Worm (Caenorhabditis elegans): ENCODE data around the gene lgc-6.

- TF ChIP-seq egl-27 (tag; optimal IDR thresholded peaks at IDR 0.05) (peak; percentile 7), R02D3.7 (tag; optimal IDR thresholded peaks at IDR 0.05) (peak; percentile 79), zag-1 (tag; optimal IDR thresholded peaks at IDR 0.05) (no peak), nhr-28 (tag; optimal IDR thresholded peaks at IDR 0.05) (no peak), nhr-43 (tag; optimal IDR thresholded peaks at IDR 0.05; ENCODE audit: poor library complexity, severe bottlenecking) (peak; percentile 81), fkh-10 (GFP tag; optimal IDR thresholded peaks at IDR 0.05) (no peak), elt-2 (tag; optimal IDR thresholded peaks at IDR 0.05) (peak; percentile 66), unc-39 (tag; optimal IDR thresholded peaks at IDR 0.05) (no peak), mdl-1 (tag; optimal IDR thresholded peaks at IDR 0.05) (no peak), ztf-11 (tag; optimal IDR thresholded peaks at IDR 0.05) (no peak), fos-1 (tag; optimal IDR thresholded peaks at IDR 0.05) (no peak)
These were observed 35.6 kb downstream of the lgc-6 start for ce11 chrIV:8375381-8375780.
